Worm (Caenorhabditis elegans) whole organism, L1 larva: ENCODE data around the gene K08D10.13.
"Not testable (repeated sequence)": the region's sequence is repeated elsewhere in the genome, so short reads cannot be mapped to it uniquely, and the experiment has no call there.

Source experiments
- C04F5.9 ChIP-seq: sonication (generic microtip); optimal IDR thresholded peaks from 2 replicates; lab custom pipeline; 2016; ENCODE audit warnings: missing genetic modification characterization, missing compliant biosample characterization
- F16B12.6 ChIP-seq: fragments of 150-350 bp; optimal IDR thresholded peaks from 2 replicates; lab custom pipeline; 2014; ENCODE audit warnings: missing biosample characterization, missing genetic modification characterization
- blmp-1 ChIP-seq: fragments of 150-350 bp; optimal IDR thresholded peaks from 2 replicates; lab custom pipeline; 2014; ENCODE audit warnings: missing biosample characterization, missing genetic modification characterization
- ceh-82 ChIP-seq, 3 experiments: fragments of 150-350 bp in 1 of 3; sonication (generic microtip) in 2 of 3; optimal IDR thresholded peaks; 2 replicates each; lab custom pipeline; 2014 to 2017; ENCODE audit warnings: missing biosample characterization in 3 of 3, missing genetic modification characterization in 3 of 3
- ceh-88 ChIP-seq: fragments of 200-800 bp; sonication (Bioruptor generic); IDR thresholded peaks from 2 replicates; pipeline ENCODE4 v1.3.6; 2022; ENCODE audit warnings: missing genetic modification characterization, missing compliant biosample characterization
- ceh-90 ChIP-seq: sonication (generic microtip); optimal IDR thresholded peaks from 2 replicates; lab custom pipeline; 2016; ENCODE audit warnings: missing genetic modification characterization, missing compliant biosample characterization
- efl-1 ChIP-seq, 4 experiments: fragments of 150-350 bp; optimal IDR thresholded peaks in 3 of 4; peaks in 1 of 4; 1 replicate in 1 of 4; 2 replicates in 3 of 4; lab custom pipeline; 2014; ENCODE audit warnings: missing biosample characterization in 2 of 4, missing genetic modification characterization in 2 of 4, missing genetic modification reagents in 2 of 4
- efl-3 ChIP-seq: fragments of 200-800 bp; sonication (Bioruptor generic); optimal IDR thresholded peaks from 2 replicates; lab custom pipeline; 2018; ENCODE audit warnings: mild to moderate bottlenecking, missing genetic modification characterization, missing compliant biosample characterization
- egl-27 ChIP-seq, 2 experiments: fragments of 150-350 bp in 1 of 2; sonication (generic microtip); optimal IDR thresholded peaks; 3 replicates each; lab custom pipeline; 2017 to 2018; ENCODE audit warnings: missing biosample characterization in 2 of 2, missing genetic modification characterization in 2 of 2, missing genetic modification reagents in 2 of 2
- elt-2 ChIP-seq: sonication (generic microtip); optimal IDR thresholded peaks from 2 replicates; lab custom pipeline; 2016; ENCODE audit warnings: missing genetic modification characterization, mild to moderate bottlenecking, inconsistent platforms, missing compliant biosample characterization, missing genetic modification reagents
- elt-3 ChIP-seq, 6 experiments: fragments of 150-350 bp in 1 of 6; sonication (generic microtip); optimal IDR thresholded peaks; 2 replicates each; lab custom pipeline; 2017 to 2018; ENCODE audit warnings: missing biosample characterization in 6 of 6, missing genetic modification characterization in 6 of 6, inconsistent platforms in 1 of 6
- fkh-10 ChIP-seq: sonication (generic microtip); optimal IDR thresholded peaks from 2 replicates; lab custom pipeline; 2017; ENCODE audit warnings: missing biosample characterization, missing genetic modification reagents, missing genetic modification characterization
- fkh-4 ChIP-seq: sonication (generic microtip); optimal IDR thresholded peaks from 2 replicates; lab custom pipeline; 2016; ENCODE audit warnings: missing compliant biosample characterization, missing genetic modification characterization, borderline replicate concordance
- fkh-8 ChIP-seq: sonication (generic microtip); optimal IDR thresholded peaks from 2 replicates; lab custom pipeline; 2016; ENCODE audit warnings: mild to moderate bottlenecking, missing genetic modification characterization, missing compliant biosample characterization
- grh-1 ChIP-seq: fragments of 200-800 bp; sonication (Bioruptor generic); IDR thresholded peaks from 2 replicates; pipeline ENCODE4 v1.3.6; 2022; ENCODE audit warnings: missing genetic modification reagents, missing genetic modification characterization, missing compliant biosample characterization
- irx-1 ChIP-seq: sonication (generic microtip); optimal IDR thresholded peaks from 2 replicates; lab custom pipeline; 2016; ENCODE audit warnings: missing genetic modification characterization, missing compliant biosample characterization
- lin-13 ChIP-seq: fragments of 150-350 bp; optimal IDR thresholded peaks from 2 replicates; lab custom pipeline; 2014; ENCODE audit warnings: missing biosample characterization, missing genetic modification reagents, missing genetic modification characterization
- lir-3 ChIP-seq: sonication (generic microtip); optimal IDR thresholded peaks from 2 replicates; lab custom pipeline; 2016; ENCODE audit warnings: mild to moderate bottlenecking, missing genetic modification characterization, moderate library complexity, missing compliant biosample characterization; ENCODE audit not compliant: poor library complexity
- mab-9 ChIP-seq: fragments of 200-800 bp; sonication (Bioruptor generic); IDR thresholded peaks from 2 replicates; pipeline ENCODE4 v1.3.6; 2022; ENCODE audit warnings: missing genetic modification reagents, missing genetic modification characterization, missing compliant biosample characterization
- nhr-47 ChIP-seq: sonication (generic microtip); optimal IDR thresholded peaks from 2 replicates; lab custom pipeline; 2016; ENCODE audit warnings: mild to moderate bottlenecking, missing genetic modification characterization, moderate library complexity, missing compliant biosample characterization
- nhr-76 ChIP-seq: sonication (generic microtip); optimal IDR thresholded peaks from 2 replicates; lab custom pipeline; 2017; ENCODE audit warnings: missing biosample characterization, missing genetic modification characterization
- nhr-90 ChIP-seq: sonication (generic microtip); optimal IDR thresholded peaks from 2 replicates; lab custom pipeline; 2016; ENCODE audit warnings: mild to moderate bottlenecking, missing genetic modification characterization, missing compliant biosample characterization; ENCODE audit not compliant: poor library complexity
- snu-23 ChIP-seq: sonication (generic microtip); optimal IDR thresholded peaks from 2 replicates; lab custom pipeline; 2016; ENCODE audit warnings: missing genetic modification characterization, missing compliant biosample characterization
- sox-4 ChIP-seq: sonication (generic microtip); optimal IDR thresholded peaks from 2 replicates; lab custom pipeline; 2016; ENCODE audit warnings: missing genetic modification characterization, missing compliant biosample characterization
- sptf-1 ChIP-seq: fragments of 150-350 bp; optimal IDR thresholded peaks from 2 replicates; lab custom pipeline; 2014; ENCODE audit warnings: missing biosample characterization, missing genetic modification characterization
- unc-130 ChIP-seq: fragments of 150-350 bp; optimal IDR thresholded peaks from 2 replicates; lab custom pipeline; 2017; ENCODE audit warnings: missing biosample characterization, missing genetic modification characterization, inconsistent platforms
- vab-15 ChIP-seq: sonication (generic microtip); optimal IDR thresholded peaks from 2 replicates; lab custom pipeline; 2017; ENCODE audit warnings: missing genotype, mild to moderate bottlenecking, missing genetic modification characterization, missing compliant biosample characterization
- ztf-4 ChIP-seq: fragments of 150-350 bp; optimal IDR thresholded peaks from 2 replicates; lab custom pipeline; 2014; ENCODE audit warnings: missing biosample characterization, missing genetic modification characterization

The K08D10.13 gene

ce11 chrIV:4137472-4137871 is 33.9 kb downstream of the K08D10.13 start, which contains the start of gene F49F1.9:
Gene F49F1.9, minus strand, starts transcription at chrIV:4137572.
- TF ChIP-seq egl-27 (tag; optimal IDR thresholded peaks at IDR 0.05; lab: Kevin White, UChicago) (no peak), blmp-1 (tag; lab: Kevin White, UChicago) (no peak), nhr-47 (tag; lab: Kevin White, UChicago) (no peak), fkh-8 (tag; lab: Kevin White, UChicago) (no peak), efl-1 (optimal IDR thresholded peaks at IDR 0.05; lab: Kevin White, UChicago) (no peak), efl-1 (GFP tag; optimal IDR thresholded peaks at IDR 0.05 in 1 of 2; lab: Kevin White, UChicago) (no peak), vab-15 (tag; lab: Kevin White, UChicago) (no peak), unc-130 (tag; lab: Kevin White, UChicago) (no peak), snu-23 (GFP tag; lab: Kevin White, UChicago) (no peak), nhr-90 (no peak), ceh-90 (tag; lab: Kevin White, UChicago) (no peak), sox-4 (tag; lab: Kevin White, UChicago) (no peak), C04F5.9 (tag; lab: Kevin White, UChicago) (no peak), ceh-82 (tag; optimal IDR thresholded peaks at IDR 0.05; lab: Kevin White, UChicago) (no peak), fkh-10 (GFP tag; lab: Kevin White, UChicago) (no peak)

DNA sequence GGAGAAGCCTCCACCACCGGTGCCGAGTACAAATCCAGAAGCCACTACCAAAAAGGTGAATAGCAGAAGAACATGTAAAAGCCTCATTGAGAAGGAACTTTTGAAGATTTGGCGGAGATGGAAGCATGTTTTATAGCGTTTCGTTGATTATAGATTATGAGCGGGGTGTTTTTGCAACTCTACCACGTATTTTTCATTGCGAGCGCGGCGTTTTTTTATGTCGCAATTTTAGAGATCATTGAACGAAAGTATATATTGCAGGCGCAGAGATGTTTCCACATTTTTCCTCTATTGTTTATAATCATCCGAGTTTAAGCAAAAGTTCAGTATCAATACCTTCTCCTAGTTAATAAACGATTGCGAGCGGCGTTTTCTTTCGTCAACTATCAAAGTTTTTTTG is 35.6 kb downstream of the K08D10.13 start, which contains the start of gene F49F1.17:
Gene F49F1.17 (minus strand): TSS at position 101 of the 400 bp plus-strand sequence.
- TF ChIP-seq fkh-4 (tag; lab: Kevin White, UChicago), result no peak
- no peak for TF ChIP-seq efl-3 (GFP tag; lab: Kevin White, UChicago)
- no peak for TF ChIP-seq F16B12.6
- TF ChIP-seq efl-1 (optimal IDR thresholded peaks at IDR 0.05; lab: Kevin White, UChicago), result no peak
- no peak for TF ChIP-seq efl-1 (GFP tag; optimal IDR thresholded peaks at IDR 0.05 in 1 of 2; lab: Kevin White, UChicago)
- TF ChIP-seq fkh-8 (tag; lab: Kevin White, UChicago), result no peak
- no peak for TF ChIP-seq vab-15 (tag; lab: Kevin White, UChicago)
- TF ChIP-seq sptf-1 (tag; lab: Kevin White, UChicago), result no peak
- TF ChIP-seq lin-13 (GFP tag; lab: Kevin White, UChicago), result no peak
- TF ChIP-seq ceh-88 (GFP tag; lab: Robert Waterston, UW), result no peak
- no peak for TF ChIP-seq mab-9 (GFP tag; lab: Robert Waterston, UW)
- TF ChIP-seq grh-1 (GFP tag; lab: Robert Waterston, UW), result no peak
- TF ChIP-seq lir-3 (tag; lab: Kevin White, UChicago), result no peak
- TF ChIP-seq elt-3 (tag; optimal IDR thresholded peaks at IDR 0.05; lab: Kevin White, UChicago), result no peak
- TF ChIP-seq ztf-4 (tag; lab: Kevin White, UChicago), result no peak

DNA sequence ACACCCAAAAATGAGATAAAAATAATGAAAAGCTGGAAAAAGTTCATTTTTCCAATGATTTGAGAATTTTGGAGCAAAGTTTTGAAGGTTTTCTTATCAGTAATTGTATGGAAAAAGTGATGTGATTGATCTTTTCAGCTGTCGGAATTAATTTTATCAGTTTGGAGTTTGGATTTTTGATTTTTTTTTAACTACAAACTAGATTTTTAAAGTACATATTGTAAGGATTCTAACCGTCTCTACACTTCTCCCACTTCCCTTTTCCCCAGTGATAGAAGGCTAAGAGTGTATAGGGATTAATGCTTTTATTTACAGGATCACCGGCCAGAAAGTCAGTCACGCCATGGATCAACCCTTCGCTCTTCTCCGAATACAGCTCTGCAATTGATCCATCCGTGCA is 45.7 kb downstream of the K08D10.13 start, which contains the start of gene F49F1.7:
Gene F49F1.7 (minus strand): TSS at position 101 of the 400 bp plus-strand sequence.
- TF ChIP-seq unc-130 (tag; lab: Kevin White, UChicago); irx-1 (tag; lab: Kevin White, UChicago); nhr-76: not testable (repeated sequence)

ce11 chrIV:4123083-4123482 is 48.3 kb downstream of the K08D10.13 start, which contains the start of gene mul-1:
Gene mul-1, minus strand, starts transcription at chrIV:4123166.
- TF ChIP-seq unc-130 (tag; lab: Kevin White, UChicago) (no peak), elt-2 (tag; lab: Kevin White, UChicago) (peak; percentile 59), efl-1 (optimal IDR thresholded peaks at IDR 0.05; lab: Kevin White, UChicago) (no peak), efl-1 (GFP tag; optimal IDR thresholded peaks at IDR 0.05 in 1 of 2; lab: Kevin White, UChicago) (peak in 1 of 2 experiments; percentile 37)

- TF ChIP-seq snu-23 (GFP tag; lab: Kevin White, UChicago), result no peak
- TF ChIP-seq elt-2 (tag; lab: Kevin White, UChicago), result peak; percentile 79
Measured at ce11 chrIV:4121055-4121454, 50.3 kb downstream of the K08D10.13 start.
